Fruit fly (Drosophila melanogaster): ENCODE results near the gene CG6511.
A peak's percentile ranks its signal among the peaks of the same experiment; 100 is the strongest.

DNA sequence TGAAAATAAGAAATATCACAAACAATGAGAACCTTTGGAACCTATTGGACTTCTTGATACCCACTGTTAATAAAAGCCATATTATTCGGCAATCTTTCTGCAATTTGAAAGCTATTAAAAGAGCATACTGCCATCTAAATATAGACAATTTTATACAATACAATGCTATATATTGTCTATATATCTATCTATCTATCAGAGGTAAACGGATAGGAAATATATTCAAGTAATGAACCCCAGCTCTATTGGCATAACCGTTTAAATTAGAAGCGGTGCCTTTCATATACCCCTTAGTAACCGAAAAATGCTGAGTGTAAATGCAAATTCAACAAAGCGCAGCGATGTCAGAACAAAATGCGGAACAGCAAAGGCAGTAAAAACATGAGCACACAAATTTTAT, 42.7 kb downstream of the CG6511 start:
- no peak for TF ChIP-seq Dif (GFP tag; optimal IDR thresholded peaks at IDR 0.05; ENCODE audit: partially characterized antibody)
- no peak for TF ChIP-seq CG9705 (GFP tag; optimal IDR thresholded peaks at IDR 0.05)
- no peak for TF ChIP-seq lola (GFP tag; optimal IDR thresholded peaks at IDR 0.05)
- TF ChIP-seq fru (GFP tag; optimal IDR thresholded peaks at IDR 0.05) = no peak
- no peak for TF ChIP-seq br (GFP tag; optimal IDR thresholded peaks at IDR 0.05)
- TF ChIP-seq psq (GFP tag; optimal IDR thresholded peaks at IDR 0.05) = no peak
- TF ChIP-seq foxo (GFP tag; optimal IDR thresholded peaks at IDR 0.05) = no peak
- TF ChIP-seq GATAd (GFP tag; optimal IDR thresholded peaks at IDR 0.05) = no peak
- peak; percentile 42 for TF ChIP-seq pan (optimal IDR thresholded peaks at IDR 0.05)
- no peak for TF ChIP-seq Myc (optimal IDR thresholded peaks at IDR 0.05)
- no peak for TF ChIP-seq rgr (GFP tag; optimal IDR thresholded peaks at IDR 0.05)
